Fruit fly (Drosophila melanogaster): ENCODE results near the gene CG17186.
A peak's percentile ranks its signal among the peaks of the same experiment; 100 is the strongest.

The CG17186 gene

dm6 chr3R:19836687-19837086 lies 40.6 kb downstream of the CG17186 start, which contains the start of gene bnl (continued):
- TF ChIP-seq Nf-YA (GFP tag; IDR thresholded peaks at IDR 0.05) = 0 out of 2 replicates have a peak, but pooled peaks have one; percentile 31
- TF ChIP-seq CG17186 (GFP tag; optimal IDR thresholded peaks at IDR 0.05) = no peak
- TF ChIP-seq esg (GFP tag; conservative IDR thresholded peaks at IDR 0.05) = no peak
- peak; percentile 2 for TF ChIP-seq CG15601 (tag; optimal IDR thresholded peaks at IDR 0.05)
- TF ChIP-seq CG8944 (GFP tag; optimal IDR thresholded peaks at IDR 0.05) = no peak
- TF ChIP-seq CG12744 (GFP tag; optimal IDR thresholded peaks at IDR 0.05) = peak; percentile 61
- no peak for TF ChIP-seq aop (GFP tag; IDR thresholded peaks at IDR 0.05)
- peak; percentile 64 for TF ChIP-seq odd (GFP tag; optimal IDR thresholded peaks at IDR 0.05)
- TF ChIP-seq chif (GFP tag; optimal IDR thresholded peaks at IDR 0.05) = peak; percentile 1 to 3
- TF ChIP-seq CG4424 (GFP tag; optimal IDR thresholded peaks at IDR 0.05) = no peak
- no peak for TF ChIP-seq bab2 (GFP tag; optimal IDR thresholded peaks at IDR 0.05)
- no peak for TF ChIP-seq CG1792 (GFP tag; optimal IDR thresholded peaks at IDR 0.05)
- TF ChIP-seq otp (GFP tag; IDR thresholded peaks at IDR 0.05) = no peak; the same call in 2 of the 3 replicates
- no peak for TF ChIP-seq CG2889 (GFP tag; IDR thresholded peaks at IDR 0.05)
- TF ChIP-seq bcd (GFP tag; optimal IDR thresholded peaks at IDR 0.05) = no peak
- TF ChIP-seq zfh1 (GFP tag; IDR thresholded peaks at IDR 0.05) = 0 out of 3 replicates have a peak, but pooled peaks have one; percentile 32
- TF ChIP-seq sqz (GFP tag; optimal IDR thresholded peaks at IDR 0.05) = peak; percentile 9
- TF ChIP-seq nau (GFP tag; optimal IDR thresholded peaks at IDR 0.05) = peak; percentile 59
- peak; percentile 65 for TF ChIP-seq CG3163 (GFP tag; optimal IDR thresholded peaks at IDR 0.05)
- TF ChIP-seq gcm2 (GFP tag; optimal IDR thresholded peaks at IDR 0.05) = no peak
- no peak for TF ChIP-seq CG9215 (GFP tag; IDR thresholded peaks at IDR 0.05)
- no peak for TF ChIP-seq CG14667 (GFP tag; IDR thresholded peaks at IDR 0.05)
- peak; percentile 69 for TF ChIP-seq CrebB (tag; optimal IDR thresholded peaks at IDR 0.05)
- TF ChIP-seq CG10321 (GFP tag; IDR thresholded peaks at IDR 0.05) = no peak
- TF ChIP-seq wor (GFP tag; IDR thresholded peaks at IDR 0.05) = no peak
- TF ChIP-seq row (GFP tag; IDR thresholded peaks at IDR 0.05) = no peak; the same call in 2 of the 3 replicates
- no peak for TF ChIP-seq CG15073 (GFP tag; optimal IDR thresholded peaks at IDR 0.05)
- peak; percentile 43 for TF ChIP-seq gsb-n (tag; optimal IDR thresholded peaks at IDR 0.05)
- 0 out of 2 replicates have a peak, but pooled peaks have one; percentile 28 for TF ChIP-seq Oaz (GFP tag; IDR thresholded peaks at IDR 0.05)
- no peak for TF ChIP-seq CG3065 (GFP tag; optimal IDR thresholded peaks at IDR 0.05)
- TF ChIP-seq lmd (GFP tag; IDR thresholded peaks at IDR 0.05) = 0 out of 2 replicates have a peak, but pooled peaks have one; percentile 16
- peak; percentile 83 for TF ChIP-seq mirr (GFP tag; optimal IDR thresholded peaks at IDR 0.05)
- no peak for TF ChIP-seq al (GFP tag; IDR thresholded peaks at IDR 0.05)
- peak; percentile 62 for TF ChIP-seq CG7987 (GFP tag; optimal IDR thresholded peaks at IDR 0.05)
- TF ChIP-seq oc (tag; optimal IDR thresholded peaks at IDR 0.05) = peak; percentile 60
- no peak for TF ChIP-seq Spps (tag; optimal IDR thresholded peaks at IDR 0.05)
- TF ChIP-seq lbe (GFP tag; optimal IDR thresholded peaks at IDR 0.05) = no peak
- no peak for TF ChIP-seq Dfd (GFP tag; optimal IDR thresholded peaks at IDR 0.05)
- no peak for TF ChIP-seq CG12104 (GFP tag; optimal IDR thresholded peaks at IDR 0.05)
- peak; percentile 54 for TF ChIP-seq Hmr (GFP tag; optimal IDR thresholded peaks at IDR 0.05)
- TF ChIP-seq fd96Cb (tag; optimal IDR thresholded peaks at IDR 0.05) = no peak
- peak; percentile 11 for TF ChIP-seq nmo (GFP tag; optimal IDR thresholded peaks at IDR 0.05)
- peak; percentile 64 for TF ChIP-seq wek (GFP tag; optimal IDR thresholded peaks at IDR 0.05)
- no peak for TF ChIP-seq slou (GFP tag; optimal IDR thresholded peaks at IDR 0.05)
- peak; percentile 72; the same call in 1 of the 2 replicates for TF ChIP-seq sob (GFP tag; IDR thresholded peaks at IDR 0.05)
- no peak for TF ChIP-seq eve (GFP tag; optimal IDR thresholded peaks at IDR 0.05)
- TF ChIP-seq CG18262 (tag; optimal IDR thresholded peaks at IDR 0.05) = peak; percentile 27
- TF ChIP-seq gce (GFP tag; IDR thresholded peaks at IDR 0.05) = 0 out of 3 replicates have a peak, but pooled peaks have one; percentile 62
- TF ChIP-seq jing (GFP tag; optimal IDR thresholded peaks at IDR 0.05) = peak; percentile 69
- peak; percentile 35 for TF ChIP-seq chn (GFP tag; optimal IDR thresholded peaks at IDR 0.05)
- no peak for TF ChIP-seq Fer3 (tag; optimal IDR thresholded peaks at IDR 0.05)
- no peak for TF ChIP-seq dpn (GFP tag; optimal IDR thresholded peaks at IDR 0.05)

Measured in whole organism, embryonic.